Fruit fly (Drosophila melanogaster) whole organism, pupa: ENCODE measurements around the gene ush.
A peak's percentile ranks its signal among the peaks of the same experiment; 100 is the strongest.

ENCODE experiments used
- CG10348 ChIP-seq: fragments of 200-800 bp; sonication (Bioruptor generic); IDR thresholded peaks from 2 replicates; pipeline ENCODE4 v1.3.6; 2022; ENCODE audit warnings: missing biosample characterization, missing genetic modification characterization
- CG12605 ChIP-seq: fragments of 200-800 bp; sonication (Bioruptor generic); IDR thresholded peaks from 2 replicates; pipeline ENCODE4 v1.3.6; 2022; ENCODE audit warnings: missing biosample characterization, missing genetic modification characterization
- CG13204 ChIP-seq: fragments of 200-800 bp; sonication (Bioruptor generic); optimal IDR thresholded peaks from 2 replicates; lab custom pipeline; 2018; ENCODE audit warnings: missing biosample characterization, mild to moderate bottlenecking, missing genetic modification characterization, moderate library complexity
- CG14655 ChIP-seq: fragments of 200-800 bp; sonication (Bioruptor generic); optimal IDR thresholded peaks from 3 replicates; lab custom pipeline; 2017; ENCODE audit warnings: mild to moderate bottlenecking, missing biosample characterization, missing genetic modification reagents, missing genetic modification characterization
- CG15710 ChIP-seq: fragments of 200-800 bp; sonication (Bioruptor generic); optimal IDR thresholded peaks from 2 replicates; lab custom pipeline; 2018; ENCODE audit warnings: missing biosample characterization, mild to moderate bottlenecking, missing genetic modification characterization, moderate library complexity
- CG17806 ChIP-seq: fragments of 200-800 bp; sonication (Bioruptor generic); optimal IDR thresholded peaks from 2 replicates; lab custom pipeline; 2018; ENCODE audit warnings: missing biosample characterization, mild to moderate bottlenecking, missing genetic modification characterization, moderate library complexity
- CG32121 ChIP-seq: fragments of 200-800 bp; sonication (Bioruptor generic); IDR thresholded peaks from 2 replicates; pipeline ENCODE4 v1.3.6; 2022; ENCODE audit warnings: missing biosample characterization, missing genetic modification characterization
- CG34367 ChIP-seq: fragments of 200-800 bp; sonication (Bioruptor generic); optimal IDR thresholded peaks from 2 replicates; lab custom pipeline; 2018; ENCODE audit warnings: missing biosample characterization, mild to moderate bottlenecking, missing genetic modification characterization
- CG4496 ChIP-seq: fragments of 200-800 bp; sonication (Bioruptor generic); IDR thresholded peaks from 3 replicates; pipeline ENCODE4 v1.3.6; 2022; ENCODE audit warnings: missing biosample characterization, missing genetic modification characterization
- CG8159 ChIP-seq: fragments of 200-800 bp; sonication (Bioruptor generic); optimal IDR thresholded peaks from 3 replicates; lab custom pipeline; 2018; ENCODE audit warnings: missing biosample characterization, mild to moderate bottlenecking, missing genetic modification characterization, moderate library complexity
- CG8301 ChIP-seq: fragments of 200-800 bp; sonication (Bioruptor generic); optimal IDR thresholded peaks from 2 replicates; lab custom pipeline; 2018; ENCODE audit warnings: missing biosample characterization, mild to moderate bottlenecking, missing genetic modification characterization
- CG9948 ChIP-seq: fragments of 200-800 bp; sonication (Bioruptor generic); optimal IDR thresholded peaks from 2 replicates; lab custom pipeline; 2018; ENCODE audit warnings: missing biosample characterization, mild to moderate bottlenecking, missing genetic modification characterization, moderate library complexity
- D1 ChIP-seq: fragments of 200-800 bp; sonication (Bioruptor generic); optimal IDR thresholded peaks from 2 replicates; lab custom pipeline; 2018; ENCODE audit warnings: missing biosample characterization, mild to moderate bottlenecking, missing genetic modification characterization, moderate library complexity
- EcR ChIP-seq: fragments of 200-800 bp; sonication (Bioruptor generic); optimal IDR thresholded peaks from 3 replicates; lab custom pipeline; 2019; ENCODE audit warnings: missing biosample characterization, missing genetic modification characterization, mild to moderate bottlenecking, moderate library complexity, missing genetic modification reagents
- Ets98B ChIP-seq: fragments of 200-800 bp; sonication (Bioruptor generic); IDR thresholded peaks from 2 replicates; pipeline ENCODE4 v1.3.6; 2022; ENCODE audit warnings: missing biosample characterization, missing genetic modification characterization
- Pif1A ChIP-seq: fragments of 200-800 bp; sonication (Bioruptor generic); optimal IDR thresholded peaks from 3 replicates; lab custom pipeline; 2016; ENCODE audit warnings: missing biosample characterization, missing genetic modification characterization
- Pif1B ChIP-seq: fragments of 200-800 bp; sonication (Bioruptor generic); optimal IDR thresholded peaks from 3 replicates; lab custom pipeline; 2016; ENCODE audit warnings: missing biosample characterization, missing genetic modification characterization
- Snoo ChIP-seq: fragments of 200-800 bp; sonication (Bioruptor generic); optimal IDR thresholded peaks from 3 replicates; lab custom pipeline; 2017; ENCODE audit warnings: missing biosample characterization, mild to moderate bottlenecking, missing genetic modification characterization, inconsistent platforms
- fd96Ca ChIP-seq: fragments of 200-800 bp; sonication (Bioruptor generic); IDR thresholded peaks from 3 replicates; pipeline ENCODE4 v1.3.6; 2022; ENCODE audit warnings: missing biosample characterization, missing genetic modification characterization
- gl ChIP-seq: fragments of 200-800 bp; sonication (Bioruptor generic); optimal IDR thresholded peaks from 2 replicates; lab custom pipeline; 2018; ENCODE audit warnings: missing biosample characterization, mild to moderate bottlenecking, missing genetic modification characterization
- rn ChIP-seq: fragments of 200-800 bp; sonication (Bioruptor generic); IDR thresholded peaks from 2 replicates; pipeline ENCODE4 v1.3.6; 2022; ENCODE audit warnings: missing biosample characterization, missing genetic modification characterization

Gene ush

dm6 chr2L:512028-512427, 36.0 kb downstream of the ush start:
- TF ChIP-seq CG8301 (tag; lab: Kevin White, UChicago) (no peak), CG17806 (tag; lab: Kevin White, UChicago) (peak; percentile 43), CG10348 (GFP tag; lab: Robert Waterston, UW) (no peak), Ets98B (GFP tag; lab: Robert Waterston, UW) (no peak), D1 (no peak), CG32121 (GFP tag; lab: Robert Waterston, UW) (no peak), Snoo (tag; lab: Kevin White, UChicago) (peak; percentile 77), Pif1B (GFP tag; lab: Kevin White, UChicago) (peak; percentile 68), CG15710 (tag; lab: Kevin White, UChicago) (peak; percentile 58), CG14655 (GFP tag; lab: Kevin White, UChicago) (no peak), CG13204 (GFP tag; lab: Kevin White, UChicago) (no peak), fd96Ca (GFP tag; lab: Robert Waterston, UW) (no peak), gl (no peak), CG34367 (tag; lab: Kevin White, UChicago) (peak; percentile 31), CG9948 (peak; percentile 41), CG4496 (no peak), rn (GFP tag; lab: Robert Waterston, UW) (0 out of 2 replicates have a peak, but pooled peaks have one; percentile 20), EcR (no peak), CG8159 (peak; percentile 63), Pif1A (peak; percentile 59), CG12605 (GFP tag; lab: Robert Waterston, UW) (no peak)

- TF ChIP-seq CG9948 (no peak), CG4496 (no peak), CG15710 (tag; lab: Kevin White, UChicago) (no peak), rn (GFP tag; lab: Robert Waterston, UW) (no peak), EcR (no peak), CG34367 (tag; lab: Kevin White, UChicago) (no peak), CG14655 (GFP tag; lab: Kevin White, UChicago) (no peak), CG8159 (no peak), CG8301 (tag; lab: Kevin White, UChicago) (no peak), Ets98B (GFP tag; lab: Robert Waterston, UW) (no peak), gl (no peak), CG10348 (GFP tag; lab: Robert Waterston, UW) (no peak), Pif1B (GFP tag; lab: Kevin White, UChicago) (no peak), D1 (no peak)
Observed at dm6 chr2L:513035-513434, 37.0 kb downstream of the ush start.

- TF ChIP-seq Pif1A (no peak), CG17806 (tag; lab: Kevin White, UChicago) (no peak), CG32121 (GFP tag; lab: Robert Waterston, UW) (no peak), CG13204 (GFP tag; lab: Kevin White, UChicago) (no peak), CG14655 (GFP tag; lab: Kevin White, UChicago) (no peak), Snoo (tag; lab: Kevin White, UChicago) (no peak), rn (GFP tag; lab: Robert Waterston, UW) (no peak), CG10348 (GFP tag; lab: Robert Waterston, UW) (no peak)
Observed at dm6 chr2L:514124-514818, 38.3 kb downstream of the ush start.

dm6 chr2L:516032-516993, 40.3 kb downstream of the ush start:
- TF ChIP-seq CG12605 (GFP tag; lab: Robert Waterston, UW) (no peak), Ets98B (GFP tag; lab: Robert Waterston, UW) (peak; percentile 67), CG34367 (tag; lab: Kevin White, UChicago) (peak; percentile 62), CG32121 (GFP tag; lab: Robert Waterston, UW) (peak; percentile 64; the same call in 1 of the 2 replicates), Snoo (tag; lab: Kevin White, UChicago) (peak; percentile 72), CG8301 (tag; lab: Kevin White, UChicago) (peak; percentile 67), CG8159 (peak; percentile 87), fd96Ca (GFP tag; lab: Robert Waterston, UW) (peak; percentile 72), CG9948 (peak; percentile 82), EcR (no peak), CG13204 (GFP tag; lab: Kevin White, UChicago) (no peak), CG14655 (GFP tag; lab: Kevin White, UChicago) (peak; percentile 73), rn (GFP tag; lab: Robert Waterston, UW) (no peak), CG17806 (tag; lab: Kevin White, UChicago) (peak; percentile 80), CG4496 (peak; percentile 83), gl (peak; percentile 67), D1 (no peak), Pif1B (GFP tag; lab: Kevin White, UChicago) (peak; percentile 24), Pif1A (peak; percentile 49), CG10348 (GFP tag; lab: Robert Waterston, UW) (no peak), CG15710 (tag; lab: Kevin White, UChicago) (peak; percentile 74)
